Worm (Caenorhabditis elegans): ENCODE measurements around the gene B0554.7.

Gene B0554.7

ce11 chrV:403028-403427 lies 37.8 kb downstream of the B0554.7 start, which contains the start of gene srh-62:
srh-62 (minus strand) TSS chrV:403128.
- TF ChIP-seq dmd-4 (tag; optimal IDR thresholded peaks at IDR 0.05; ENCODE audit: borderline replicate concordance): no peak
- no peak for TF ChIP-seq ceh-19 (GFP tag; optimal IDR thresholded peaks at IDR 0.05)
- no peak for TF ChIP-seq sox-2 (GFP tag; IDR thresholded peaks at IDR 0.05)
- TF ChIP-seq nfya-1 (tag; optimal IDR thresholded peaks at IDR 0.05): no peak
- no peak for TF ChIP-seq ceh-14 (tag; optimal IDR thresholded peaks at IDR 0.05)
- no peak for TF ChIP-seq hlh-15 (tag; optimal IDR thresholded peaks at IDR 0.05)
- TF ChIP-seq pqm-1 (tag; optimal IDR thresholded peaks at IDR 0.05): no peak
- no peak for TF ChIP-seq unc-55 (GFP tag; optimal IDR thresholded peaks at IDR 0.05)
- no peak for TF ChIP-seq ttx-3 (tag; optimal IDR thresholded peaks at IDR 0.05)
- no peak for TF ChIP-seq ztf-16 (tag; optimal IDR thresholded peaks at IDR 0.05)

DNA sequence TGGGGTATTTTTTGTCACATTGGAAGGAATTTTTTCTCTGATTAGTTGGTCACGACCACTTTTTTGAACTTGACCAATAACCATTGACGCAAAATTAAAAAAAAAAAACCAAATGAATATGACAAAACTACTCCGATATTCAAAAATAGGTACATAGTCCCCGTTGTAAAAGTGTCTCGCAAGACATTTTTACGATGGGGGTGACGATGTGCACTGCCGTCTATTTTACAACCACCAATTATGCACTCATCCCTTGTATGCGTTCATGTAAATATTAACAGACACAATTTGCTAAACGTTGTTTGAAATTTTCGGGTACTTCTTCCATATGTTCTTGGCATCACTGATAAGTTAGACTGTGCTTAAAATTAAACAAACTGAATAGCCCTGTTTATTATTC lies 41.1 kb downstream of the B0554.7 start, which contains the start of gene scl-27:
Gene scl-27, plus strand, starts transcription at position 301 of the 400 bp plus-strand sequence.
- no peak for TF ChIP-seq T23F11.4 (GFP tag; optimal IDR thresholded peaks at IDR 0.05)
- no peak for TF ChIP-seq pag-3 (tag; optimal IDR thresholded peaks at IDR 0.05; ENCODE audit: borderline replicate concordance)
- no peak for TF ChIP-seq fax-1 (tag; optimal IDR thresholded peaks at IDR 0.05)
- TF ChIP-seq tbx-7 (tag; optimal IDR thresholded peaks at IDR 0.05): no peak
- no peak for TF ChIP-seq npax-4 (tag; optimal IDR thresholded peaks at IDR 0.05)
- TF ChIP-seq unc-86 (tag; optimal IDR thresholded peaks at IDR 0.05): no peak
- no peak for TF ChIP-seq ahr-1 (tag; optimal IDR thresholded peaks at IDR 0.05)
- TF ChIP-seq ceh-24 (tag; optimal IDR thresholded peaks at IDR 0.05): no peak
- TF ChIP-seq pha-4 (tag; optimal IDR thresholded peaks at IDR 0.05): no peak
- TF ChIP-seq ceh-19 (GFP tag; optimal IDR thresholded peaks at IDR 0.05): no peak
- no peak for TF ChIP-seq dmd-4 (tag; optimal IDR thresholded peaks at IDR 0.05; ENCODE audit: borderline replicate concordance)
- TF ChIP-seq hlh-13 (GFP tag; optimal IDR thresholded peaks at IDR 0.05): no peak
- no peak for TF ChIP-seq fkh-10 (GFP tag; optimal IDR thresholded peaks at IDR 0.05)
- no peak for TF ChIP-seq nhr-232 (tag; optimal IDR thresholded peaks at IDR 0.05)

DNA sequence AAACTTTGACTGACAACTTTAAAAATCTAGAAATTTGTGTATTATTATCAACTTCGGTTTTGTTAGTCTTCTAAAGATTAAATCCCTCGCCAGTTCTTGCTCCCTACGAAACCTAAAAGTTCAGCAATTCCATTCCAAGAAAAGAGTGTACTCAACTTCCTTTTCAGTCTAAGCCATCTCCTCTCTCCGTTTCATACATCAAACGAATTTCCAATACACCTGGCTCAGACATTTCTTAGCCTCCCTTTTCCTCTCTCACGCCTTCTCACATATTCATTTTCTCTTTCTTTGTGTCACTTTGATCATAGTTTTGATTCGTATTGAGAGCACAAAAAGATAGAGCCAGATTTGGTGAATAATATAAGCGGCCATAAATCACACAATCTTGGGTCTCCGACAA lies 44.5 kb downstream of the B0554.7 start, which contains the start of gene nhr-253:
Gene nhr-253, plus strand, starts transcription at position 285 of the 400 bp plus-strand sequence.
- no peak for TF ChIP-seq pros-1 (tag; optimal IDR thresholded peaks at IDR 0.05)
- no peak for TF ChIP-seq dmd-4 (tag; optimal IDR thresholded peaks at IDR 0.05; ENCODE audit: borderline replicate concordance)
- no peak for TF ChIP-seq hlh-8 (tag; optimal IDR thresholded peaks at IDR 0.05)
- no peak for TF ChIP-seq ceh-2 (tag; optimal IDR thresholded peaks at IDR 0.05)
- TF ChIP-seq npax-4 (tag; optimal IDR thresholded peaks at IDR 0.05): no peak

ce11 chrV:392199-392678 lies 48.6 kb downstream of the B0554.7 start, which contains the start of gene nhr-254:
nhr-254 (plus strand) TSS chrV:392628.
- TF ChIP-seq C38D4.7 (GFP tag; optimal IDR thresholded peaks at IDR 0.05) (no peak), rnt-1 (tag; optimal IDR thresholded peaks at IDR 0.05) (no peak), nhr-11 (tag; optimal IDR thresholded peaks at IDR 0.05) (no peak), hlh-30 (tag; optimal IDR thresholded peaks at IDR 0.05; ENCODE audit: insufficient read depth) (no peak), fax-1 (tag; optimal IDR thresholded peaks at IDR 0.05) (no peak), dmd-4 (tag; optimal IDR thresholded peaks at IDR 0.05; ENCODE audit: borderline replicate concordance) (no peak), dve-1 (tag; optimal IDR thresholded peaks at IDR 0.05) (no peak), ceh-9 (tag; optimal IDR thresholded peaks at IDR 0.05) (no peak), ahr-1 (tag; optimal IDR thresholded peaks at IDR 0.05) (no peak), sox-2 (GFP tag; IDR thresholded peaks at IDR 0.05) (no peak), lim-6 (tag; optimal IDR thresholded peaks at IDR 0.05) (no peak), tbx-7 (tag; optimal IDR thresholded peaks at IDR 0.05) (no peak), nfya-1 (tag; optimal IDR thresholded peaks at IDR 0.05) (no peak), ceh-22 (tag; optimal IDR thresholded peaks at IDR 0.05) (no peak), pqm-1 (tag; optimal IDR thresholded peaks at IDR 0.05) (no peak), gmeb-2 (tag; optimal IDR thresholded peaks at IDR 0.05) (no peak)

- no peak for TF ChIP-seq pat-9 (tag; optimal IDR thresholded peaks at IDR 0.05)
- TF ChIP-seq ceh-30 (tag; optimal IDR thresholded peaks at IDR 0.05): no peak
Observed at ce11 chrV:388397-388796, 52.4 kb downstream of the B0554.7 start, which contains the start of gene ZK6.6. ZK6.6 (plus strand) TSS chrV:388697.
